Worm (Caenorhabditis elegans) whole organism, late embryonic: Measurements from ENCODE around the gene F58E2.4.

ENCODE experiments used
- C08G9.2 ChIP-seq: sonication (generic microtip); optimal IDR thresholded peaks from 2 replicates; lab custom pipeline; 2016; ENCODE audit warnings: mild to moderate bottlenecking, missing genetic modification characterization, moderate library complexity, missing compliant biosample characterization
- ceh-34 ChIP-seq: sonication (generic microtip); optimal IDR thresholded peaks from 2 replicates; lab custom pipeline; 2016; ENCODE audit warnings: mild to moderate bottlenecking, missing genetic modification characterization, missing compliant biosample characterization
- eyg-1 ChIP-seq: sonication (generic microtip); optimal IDR thresholded peaks from 2 replicates; lab custom pipeline; 2016; ENCODE audit warnings: missing genotype, missing genetic modification characterization, missing compliant biosample characterization

- TF ChIP-seq ceh-34 (tag; lab: Kevin White, UChicago) (no peak), C08G9.2 (tag; lab: Kevin White, UChicago) (no peak), eyg-1 (tag; lab: Kevin White, UChicago) (no peak)
Observed at ce11 chrIV:3514467-3514866, 51.3 kb downstream of the F58E2.4 start, which contains the start of gene tsg-101.
